Fruit fly (Drosophila melanogaster): ENCODE measurements around the gene Ugt305A1.

The Ugt305A1 gene

dm6 chr3L:4059293-4059820 lies at the start of gene Ugt305A1:
Gene Ugt305A1, plus strand, starts transcription at chr3L:4059770.
- TF ChIP-seq CG8119 (GFP tag; IDR thresholded peaks at IDR 0.05) (peak; percentile 29; the same call in 1 of the 3 replicates), Hr38 (GFP tag; optimal IDR thresholded peaks at IDR 0.05) (no peak), svp (GFP tag) (peak; percentile 14), achi (GFP tag; optimal IDR thresholded peaks at IDR 0.05) (peak; percentile 17), Hr4 (GFP tag; optimal IDR thresholded peaks at IDR 0.05) (peak; percentile 13), CG10669 (GFP tag; optimal IDR thresholded peaks at IDR 0.05) (no peak), salr (GFP tag; optimal IDR thresholded peaks at IDR 0.05) (no peak), Sox14 (GFP tag; optimal IDR thresholded peaks at IDR 0.05) (no peak), CG15336 (GFP tag; IDR thresholded peaks at IDR 0.05) (peak; percentile 38; the same call in 1 of the 2 replicates)

DNA sequence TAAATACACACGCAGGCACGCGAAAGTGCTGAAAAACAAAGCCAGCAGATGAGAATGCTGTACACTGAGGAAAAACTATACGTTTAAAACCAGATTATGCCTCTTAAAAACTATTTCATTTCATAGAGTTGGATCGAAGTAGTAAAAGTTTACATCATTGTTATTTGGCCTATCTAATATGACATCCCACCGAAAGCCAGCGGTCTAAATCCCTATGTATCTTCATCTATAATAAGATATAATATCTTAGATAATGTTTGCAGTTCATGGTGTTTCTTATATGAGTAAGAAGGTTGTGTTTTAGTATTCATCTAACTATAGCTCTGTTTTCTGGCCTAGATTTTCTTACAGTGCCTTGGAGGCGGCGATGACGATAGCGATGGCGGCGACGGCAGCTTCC lies 49.4 kb upstream of the Ugt305A1 start:
- TF ChIP-seq CG6163 (GFP tag; IDR thresholded peaks at IDR 0.05) = no peak
- no peak for TF ChIP-seq Ets21C (GFP tag; optimal IDR thresholded peaks at IDR 0.05)
- peak; percentile 44 for TF ChIP-seq svp (GFP tag)
- no peak for TF ChIP-seq cyc (GFP tag; optimal IDR thresholded peaks at IDR 0.05)
- no peak for TF ChIP-seq dsx (GFP tag; optimal IDR thresholded peaks at IDR 0.05; ENCODE audit: poor library complexity, severe bottlenecking)
- TF ChIP-seq CG1621 (tag; optimal IDR thresholded peaks at IDR 0.05) = no peak
- no peak for TF ChIP-seq spab (GFP tag; optimal IDR thresholded peaks at IDR 0.05)

DNA sequence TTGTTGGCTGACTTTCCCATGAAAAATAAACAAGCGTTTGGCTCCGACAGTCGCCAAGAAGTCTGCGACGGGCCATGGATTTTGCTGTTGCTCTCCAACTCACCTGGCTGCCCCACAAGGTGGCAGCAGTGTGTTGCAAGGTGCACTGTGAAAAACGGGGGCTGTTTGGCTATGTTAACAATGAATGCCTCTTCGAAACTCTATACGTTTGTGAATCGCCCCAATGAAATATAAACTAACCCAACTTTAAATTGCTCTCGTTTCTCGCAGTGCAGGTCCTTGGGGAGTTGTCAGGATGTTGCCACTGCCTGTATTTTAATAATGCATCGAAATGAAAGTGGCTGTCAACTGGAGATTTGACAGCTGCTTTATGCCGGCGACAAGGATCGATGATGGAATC lies 45.2 kb upstream of the Ugt305A1 start:
- TF ChIP-seq esn (GFP tag; optimal IDR thresholded peaks at IDR 0.05) = no peak
- no peak for TF ChIP-seq fkh (GFP tag; optimal IDR thresholded peaks at IDR 0.05)
- peak; percentile 9 for TF ChIP-seq Hr4 (GFP tag; optimal IDR thresholded peaks at IDR 0.05)
- TF ChIP-seq Hr39 (GFP tag; optimal IDR thresholded peaks at IDR 0.05) = peak; percentile 16
- no peak for TF ChIP-seq CG34406 (GFP tag; optimal IDR thresholded peaks at IDR 0.05)
- TF ChIP-seq CG7368 (GFP tag; optimal IDR thresholded peaks at IDR 0.05) = no peak
- no peak for TF ChIP-seq vri (GFP tag; optimal IDR thresholded peaks at IDR 0.05)
- peak; percentile 66 for TF ChIP-seq Eip78C (GFP tag)
- peak; percentile 60; the same call in 2 of the 3 replicates for TF ChIP-seq CG6163 (GFP tag; IDR thresholded peaks at IDR 0.05)
- TF ChIP-seq CG15336 (GFP tag; IDR thresholded peaks at IDR 0.05) = peak; percentile 23; the same call in 1 of the 2 replicates
- TF ChIP-seq eg (GFP tag; IDR thresholded peaks at IDR 0.05) = peak; percentile 63; the same call in 2 of the 3 replicates
- TF ChIP-seq svp (GFP tag) = peak; percentile 18
- peak; percentile 33 for TF ChIP-seq Ets96B (tag; optimal IDR thresholded peaks at IDR 0.05)
- peak; percentile 13 for TF ChIP-seq achi (GFP tag; optimal IDR thresholded peaks at IDR 0.05)
- TF ChIP-seq salr (GFP tag; optimal IDR thresholded peaks at IDR 0.05) = peak in 1 of 2 experiments; percentile 3
- 0 out of 3 replicates have a peak, but pooled peaks have one; percentile 29 for TF ChIP-seq CG8119 (GFP tag; IDR thresholded peaks at IDR 0.05)
- TF ChIP-seq Eip75B (GFP tag; optimal IDR thresholded peaks at IDR 0.05) = peak; percentile 4
- peak; percentile 26 for TF ChIP-seq CG3919 (GFP tag; optimal IDR thresholded peaks at IDR 0.05)
- peak; percentile 34 for TF ChIP-seq CG10669 (GFP tag; optimal IDR thresholded peaks at IDR 0.05)
- TF ChIP-seq cyc (GFP tag; optimal IDR thresholded peaks at IDR 0.05) = peak; percentile 2
- TF ChIP-seq Blimp-1 (GFP tag; optimal IDR thresholded peaks at IDR 0.05) = no peak
- TF ChIP-seq Gug (GFP tag; IDR thresholded peaks at IDR 0.05) = no peak
- TF ChIP-seq pdm3 (GFP tag; optimal IDR thresholded peaks at IDR 0.05) = peak; percentile 3
- TF ChIP-seq Ets21C (GFP tag; optimal IDR thresholded peaks at IDR 0.05) = no peak
- TF ChIP-seq OdsH (GFP tag; optimal IDR thresholded peaks at IDR 0.05) = peak; percentile 4
- no peak for TF ChIP-seq CG6808 (GFP tag; optimal IDR thresholded peaks at IDR 0.05)
- no peak for TF ChIP-seq CG1621 (tag; optimal IDR thresholded peaks at IDR 0.05)
- peak; percentile 19 for TF ChIP-seq spab (GFP tag; optimal IDR thresholded peaks at IDR 0.05)
- no peak for TF ChIP-seq CG8632 (GFP tag; optimal IDR thresholded peaks at IDR 0.05)
- TF ChIP-seq CG32006 (GFP tag; optimal IDR thresholded peaks at IDR 0.05) = peak; percentile 39
- TF ChIP-seq CG11294 (GFP tag; IDR thresholded peaks at IDR 0.05) = 0 out of 2 replicates have a peak, but pooled peaks have one; percentile 11
- TF ChIP-seq CG3032 (tag; optimal IDR thresholded peaks at IDR 0.05) = peak; percentile 32
- TF ChIP-seq CG6276 (GFP tag; optimal IDR thresholded peaks at IDR 0.05) = peak; percentile 6
- TF ChIP-seq CG4318 (GFP tag; optimal IDR thresholded peaks at IDR 0.05) = no peak
- TF ChIP-seq topi (GFP tag; optimal IDR thresholded peaks at IDR 0.05) = no peak
- peak; percentile 10 for TF ChIP-seq CG10631 (GFP tag; optimal IDR thresholded peaks at IDR 0.05)
